Worm (Caenorhabditis elegans): ENCODE measurements around the gene gcy-21.
"Not testable (repeated sequence)": the region's sequence is repeated elsewhere in the genome, so short reads cannot be mapped to it uniquely, and the experiment has no call there.

The gcy-21 gene

ce11 chrII:2684783-2685182, 25.3 kb downstream of the gcy-21 start:
- TF ChIP-seq aly-1 (tag; optimal IDR thresholded peaks at IDR 0.05) (no peak), ceh-36 (tag; optimal IDR thresholded peaks at IDR 0.05) (no peak), ceh-13 (GFP tag; optimal IDR thresholded peaks at IDR 0.05) (no peak), hmbx-1 (tag; optimal IDR thresholded peaks at IDR 0.05) (no peak)

ce11 chrII:2686985-2687675, 27.7 kb downstream of the gcy-21 start, which contains the start of the genes sup-9 and nspf-1:
Gene sup-9 (minus strand): TSS chrII:2687027.
Gene nspf-1 (plus strand): TSS chrII:2687625.
- TF ChIP-seq scrt-1 (GFP tag; IDR thresholded peaks at IDR 0.05) (no peak), tbx-37 (GFP tag; conservative IDR thresholded peaks at IDR 0.05) (no peak), hmg-4 (GFP tag; optimal IDR thresholded peaks at IDR 0.05) (no peak), hnd-1 (tag; optimal IDR thresholded peaks at IDR 0.05) (no peak), F13C5.2 (tag; optimal IDR thresholded peaks at IDR 0.05) (no peak), aly-1 (tag; optimal IDR thresholded peaks at IDR 0.05) (no peak), B0310.2 (tag; optimal IDR thresholded peaks at IDR 0.05) (no peak), ama-1 (optimal IDR thresholded peaks at IDR 0.05) (no peak), flt-1 (GFP tag; IDR thresholded peaks at IDR 0.05) (no peak), ceh-36 (tag; optimal IDR thresholded peaks at IDR 0.05) (no peak), tbx-11 (GFP tag; IDR thresholded peaks at IDR 0.05) (no peak), ceh-13 (GFP tag; optimal IDR thresholded peaks at IDR 0.05) (no peak), sea-1 (GFP tag; conservative IDR thresholded peaks at IDR 0.05) (no peak), tra-4 (tag; optimal IDR thresholded peaks at IDR 0.05) (no peak)

ce11 chrII:2688616-2689015, 29.2 kb downstream of the gcy-21 start, which contains the start of gene nspf-2:
Gene nspf-2 (plus strand): TSS chrII:2688916.
- not testable (repeated sequence) for TF ChIP-seq ets-7 (tag; optimal IDR thresholded peaks at IDR 0.05); aly-1 (tag; optimal IDR thresholded peaks at IDR 0.05); sea-1 (GFP tag; conservative IDR thresholded peaks at IDR 0.05)

ce11 chrII:2690080-2690479, 30.6 kb downstream of the gcy-21 start, which contains the start of gene nspf-3:
Gene nspf-3 (minus strand): TSS chrII:2690180.
- TF ChIP-seq flt-1 (GFP tag; IDR thresholded peaks at IDR 0.05) (no peak), ama-1 (optimal IDR thresholded peaks at IDR 0.05) (no peak), tra-4 (tag; optimal IDR thresholded peaks at IDR 0.05) (no peak), tbx-37 (GFP tag; conservative IDR thresholded peaks at IDR 0.05) (no peak), pes-1 (GFP tag; IDR thresholded peaks at IDR 0.05) (no peak), ets-7 (tag; optimal IDR thresholded peaks at IDR 0.05) (no peak), hnd-1 (tag; optimal IDR thresholded peaks at IDR 0.05) (no peak), ceh-36 (tag; optimal IDR thresholded peaks at IDR 0.05) (no peak), sea-1 (GFP tag; conservative IDR thresholded peaks at IDR 0.05) (no peak), F13C5.2 (tag; optimal IDR thresholded peaks at IDR 0.05) (no peak), B0310.2 (tag; optimal IDR thresholded peaks at IDR 0.05) (no peak), ceh-13 (GFP tag; optimal IDR thresholded peaks at IDR 0.05) (no peak), hmg-4 (GFP tag; optimal IDR thresholded peaks at IDR 0.05) (no peak), scrt-1 (GFP tag; IDR thresholded peaks at IDR 0.05) (no peak), aly-1 (tag; optimal IDR thresholded peaks at IDR 0.05) (no peak), hmbx-1 (tag; optimal IDR thresholded peaks at IDR 0.05) (no peak), tbx-11 (GFP tag; IDR thresholded peaks at IDR 0.05) (no peak)

ce11 chrII:2692476-2692875, 33.0 kb downstream of the gcy-21 start, which contains the start of gene set-11:
Gene set-11 (minus strand): TSS chrII:2692576.
- no peak for TF ChIP-seq aly-1 (tag; optimal IDR thresholded peaks at IDR 0.05)
- no peak for TF ChIP-seq hmbx-1 (tag; optimal IDR thresholded peaks at IDR 0.05)
- TF ChIP-seq scrt-1 (GFP tag; IDR thresholded peaks at IDR 0.05) = no peak
- no peak for TF ChIP-seq tbx-11 (GFP tag; IDR thresholded peaks at IDR 0.05)
- no peak for TF ChIP-seq ama-1 (optimal IDR thresholded peaks at IDR 0.05)
- no peak for TF ChIP-seq sea-1 (GFP tag; conservative IDR thresholded peaks at IDR 0.05)
- TF ChIP-seq hmg-4 (GFP tag; optimal IDR thresholded peaks at IDR 0.05) = no peak

- TF ChIP-seq B0310.2 (tag; optimal IDR thresholded peaks at IDR 0.05) (no peak), hnd-1 (tag; optimal IDR thresholded peaks at IDR 0.05) (no peak), tbx-37 (GFP tag; conservative IDR thresholded peaks at IDR 0.05) (no peak), sea-1 (GFP tag; conservative IDR thresholded peaks at IDR 0.05) (no peak), aly-1 (tag; optimal IDR thresholded peaks at IDR 0.05) (no peak)
Observed at ce11 chrII:2695079-2695478, 35.6 kb downstream of the gcy-21 start.

ce11 chrII:2698378-2698777, 38.9 kb downstream of the gcy-21 start, which contains the start of gene sri-62:
Gene sri-62 (minus strand): TSS chrII:2698478.
- TF ChIP-seq ceh-36 (tag; optimal IDR thresholded peaks at IDR 0.05) (no peak), pes-1 (GFP tag; IDR thresholded peaks at IDR 0.05) (no peak)

ce11 chrII:2700229-2700628, 40.8 kb downstream of the gcy-21 start, which contains the start of gene sri-61:
Gene sri-61 (minus strand): TSS chrII:2700329.
- no peak for TF ChIP-seq pes-1 (GFP tag; IDR thresholded peaks at IDR 0.05)
- TF ChIP-seq tbx-11 (GFP tag; IDR thresholded peaks at IDR 0.05) = no peak
- no peak for TF ChIP-seq ceh-36 (tag; optimal IDR thresholded peaks at IDR 0.05)
- TF ChIP-seq ets-7 (tag; optimal IDR thresholded peaks at IDR 0.05) = no peak
- no peak for TF ChIP-seq ceh-13 (GFP tag; optimal IDR thresholded peaks at IDR 0.05)
- TF ChIP-seq flt-1 (GFP tag; IDR thresholded peaks at IDR 0.05) = no peak
- no peak for TF ChIP-seq tbx-37 (GFP tag; conservative IDR thresholded peaks at IDR 0.05)
- TF ChIP-seq hmbx-1 (tag; optimal IDR thresholded peaks at IDR 0.05) = no peak
- no peak for TF ChIP-seq scrt-1 (GFP tag; IDR thresholded peaks at IDR 0.05)
- no peak for TF ChIP-seq hmg-4 (GFP tag; optimal IDR thresholded peaks at IDR 0.05)
- TF ChIP-seq ama-1 (optimal IDR thresholded peaks at IDR 0.05) = no peak
- no peak for TF ChIP-seq hnd-1 (tag; optimal IDR thresholded peaks at IDR 0.05)
- no peak for TF ChIP-seq aly-1 (tag; optimal IDR thresholded peaks at IDR 0.05)
- no peak for TF ChIP-seq tra-4 (tag; optimal IDR thresholded peaks at IDR 0.05)
- no peak for TF ChIP-seq sea-1 (GFP tag; conservative IDR thresholded peaks at IDR 0.05)
- TF ChIP-seq F13C5.2 (tag; optimal IDR thresholded peaks at IDR 0.05) = no peak
- TF ChIP-seq B0310.2 (tag; optimal IDR thresholded peaks at IDR 0.05) = no peak
